Worm (Caenorhabditis elegans) whole organism, young adult: ENCODE results near the gene Y17G9A.2.

Source experiments
- F57A8.1 ChIP-seq: fragments of 200-800 bp; sonication (Bioruptor generic); optimal IDR thresholded peaks from 2 replicates; lab custom pipeline; 2018; ENCODE audit warnings: mild to moderate bottlenecking, missing genetic modification characterization, moderate library complexity, missing compliant biosample characterization
- Y53G8AR.9 ChIP-seq: fragments of 200-800 bp; sonication (Bioruptor generic); conservative IDR thresholded peaks from 2 replicates; pipeline ENCODE4 v1.3.6; 2022; ENCODE audit warnings: missing genetic modification reagents, missing genetic modification characterization, missing compliant biosample characterization
- dpff-1 ChIP-seq: sonication (generic microtip); optimal IDR thresholded peaks from 2 replicates; lab custom pipeline; 2017; ENCODE audit warnings: mild to moderate bottlenecking, missing genetic modification characterization, missing compliant biosample characterization
- sptf-2 ChIP-seq: fragments of 200-800 bp; sonication (Bioruptor generic); optimal IDR thresholded peaks from 2 replicates; lab custom pipeline; 2018; ENCODE audit warnings: mild to moderate bottlenecking, missing genetic modification characterization, missing compliant biosample characterization

DNA sequence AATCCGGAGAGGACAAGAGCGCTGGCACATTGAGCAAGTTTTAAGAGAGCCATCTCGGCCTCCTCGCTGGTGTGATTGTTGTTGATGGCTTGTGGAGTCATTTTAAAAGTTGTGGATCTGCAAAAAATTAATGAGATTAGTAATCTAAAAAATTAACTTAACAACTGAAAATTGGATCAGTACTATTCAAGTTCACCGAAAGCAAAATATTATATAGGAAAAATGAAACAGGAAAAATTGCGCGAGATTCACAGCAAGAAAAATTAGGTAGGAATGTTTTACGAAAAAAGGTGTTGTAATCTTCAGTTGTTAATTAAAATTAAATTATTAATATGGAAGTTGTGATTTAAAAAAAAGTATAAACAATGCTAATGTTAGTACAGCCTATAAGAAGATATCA is 31.2 kb upstream of the Y17G9A.2 start, which contains the start of gene T08B6.1:
- no peak for TF ChIP-seq dpff-1 (tag; lab: Kevin White, UChicago)
- TF ChIP-seq sptf-2 (GFP tag; lab: Kevin White, UChicago): no peak
- TF ChIP-seq Y53G8AR.9 (GFP tag; lab: Robert Waterston, UW): no peak
- no peak for TF ChIP-seq F57A8.1 (GFP tag; lab: Kevin White, UChicago)
